Fruit fly (Drosophila melanogaster) whole organism, adult: Measurements from ENCODE around the gene CG15201.

ENCODE experiments used
- CG11617 ChIP-seq: fragments of 200-800 bp; sonication (Bioruptor generic); optimal IDR thresholded peaks from 2 replicates; lab custom pipeline; 2017; ENCODE audit warnings: mild to moderate bottlenecking, missing biosample characterization, missing genetic modification reagents, missing genetic modification characterization
- CG12768 ChIP-seq: fragments of 200-800 bp; sonication (Bioruptor generic); optimal IDR thresholded peaks from 2 replicates; lab custom pipeline; 2017; ENCODE audit warnings: missing biosample characterization, missing genetic modification characterization, mild to moderate bottlenecking, moderate library complexity, missing genetic modification reagents
- CG14711 ChIP-seq: fragments of 200-800 bp; sonication (Bioruptor generic); optimal IDR thresholded peaks from 2 replicates; lab custom pipeline; 2018; ENCODE audit warnings: missing biosample characterization, mild to moderate bottlenecking, missing genetic modification characterization, moderate library complexity
- CG1620 ChIP-seq: fragments of 200-800 bp; sonication (Bioruptor generic); optimal IDR thresholded peaks from 2 replicates; lab custom pipeline; 2016; ENCODE audit warnings: missing biosample characterization, missing genetic modification characterization
- CG33017 ChIP-seq: fragments of 200-800 bp; sonication (Bioruptor generic); optimal IDR thresholded peaks from 2 replicates; lab custom pipeline; 2018; ENCODE audit warnings: missing biosample characterization, mild to moderate bottlenecking, missing genetic modification characterization, moderate library complexity
- CG5204 ChIP-seq: fragments of 200-800 bp; sonication (Bioruptor generic); optimal IDR thresholded peaks from 2 replicates; lab custom pipeline; 2016; ENCODE audit warnings: missing biosample characterization, missing genetic modification characterization
- CG7045 ChIP-seq: fragments of 200-800 bp; sonication (Bioruptor generic); optimal IDR thresholded peaks from 2 replicates; lab custom pipeline; 2017; ENCODE audit warnings: missing biosample characterization, mild to moderate bottlenecking, missing genetic modification characterization
- CG7101 ChIP-seq: fragments of 200-800 bp; sonication (Bioruptor generic); optimal IDR thresholded peaks from 2 replicates; lab custom pipeline; 2018; ENCODE audit warnings: missing biosample characterization, mild to moderate bottlenecking, missing genetic modification characterization, moderate library complexity
- Clk ChIP-seq: fragments of 200-800 bp; sonication (Bioruptor generic); optimal IDR thresholded peaks from 2 replicates; lab custom pipeline; 2017; ENCODE audit warnings: missing biosample characterization, missing genetic modification characterization
- Crg-1 ChIP-seq: fragments of 200-800 bp; sonication (Bioruptor generic); optimal IDR thresholded peaks from 2 replicates; lab custom pipeline; 2016; ENCODE audit warnings: missing biosample characterization, missing genetic modification characterization
- Hr96 ChIP-seq: fragments of 200-800 bp; sonication (Bioruptor generic); optimal IDR thresholded peaks from 2 replicates; lab custom pipeline; 2016; ENCODE audit warnings: missing biosample characterization, missing genetic modification characterization
- Mnt ChIP-seq: fragments of 200-800 bp; sonication (Bioruptor generic); optimal IDR thresholded peaks from 2 replicates; lab custom pipeline; 2016; ENCODE audit warnings: missing biosample characterization, mild to moderate bottlenecking, missing genetic modification characterization
- bab1 ChIP-seq: fragments of 200-800 bp; sonication (Bioruptor generic); optimal IDR thresholded peaks from 3 replicates; lab custom pipeline; 2019; ENCODE audit warnings: missing biosample characterization, mild to moderate bottlenecking, missing genetic modification characterization, moderate library complexity
- cic ChIP-seq: fragments of 200-800 bp; sonication (Bioruptor generic); optimal IDR thresholded peaks from 2 replicates; lab custom pipeline; 2017; ENCODE audit warnings: missing biosample characterization, mild to moderate bottlenecking, missing genetic modification characterization, moderate library complexity
- cnc ChIP-seq, 2 experiments: fragments of >200 bp; optimal IDR thresholded peaks; 2 replicates each; lab custom pipeline; 2017
- kay ChIP-seq: fragments of 200-800 bp; sonication (Bioruptor generic); peaks from one replicate; lab custom pipeline; 2016; ENCODE audit warnings: missing biosample characterization, missing genetic modification characterization, borderline replicate concordance
- ovo ChIP-seq: fragments of 200-800 bp; sonication (Bioruptor generic); optimal IDR thresholded peaks from 2 replicates; lab custom pipeline; 2016; ENCODE audit warnings: missing biosample characterization, missing genetic modification characterization
- pad ChIP-seq: fragments of 200-800 bp; sonication (Bioruptor generic); optimal IDR thresholded peaks from 3 replicates; lab custom pipeline; 2017; ENCODE audit warnings: missing biosample characterization, missing genetic modification characterization, mild to moderate bottlenecking, moderate library complexity, missing genetic modification reagents
- tj ChIP-seq: fragments of 200-800 bp; sonication (Bioruptor generic); optimal IDR thresholded peaks from 3 replicates; lab custom pipeline; 2017; ENCODE audit warnings: missing biosample characterization, mild to moderate bottlenecking, missing genetic modification characterization, moderate library complexity
- toe ChIP-seq: fragments of 200-800 bp; sonication (Bioruptor generic); optimal IDR thresholded peaks from 2 replicates; lab custom pipeline; 2016; ENCODE audit warnings: missing biosample characterization, missing genetic modification characterization

Gene CG15201

dm6 chrX:11147553-11148067 lies 3.7 kb downstream of the CG15201 start:
- TF ChIP-seq tj (GFP tag; lab: Kevin White, UChicago), result peak; percentile 61
- peak; percentile 9 for TF ChIP-seq cic (GFP tag; lab: Kevin White, UChicago)
- TF ChIP-seq CG33017 (tag; lab: Kevin White, UChicago), result no peak
- TF ChIP-seq kay (GFP tag; lab: Kevin White, UChicago), result no peak
- TF ChIP-seq Mnt (GFP tag; lab: Kevin White, UChicago), result peak; percentile 81

DNA sequence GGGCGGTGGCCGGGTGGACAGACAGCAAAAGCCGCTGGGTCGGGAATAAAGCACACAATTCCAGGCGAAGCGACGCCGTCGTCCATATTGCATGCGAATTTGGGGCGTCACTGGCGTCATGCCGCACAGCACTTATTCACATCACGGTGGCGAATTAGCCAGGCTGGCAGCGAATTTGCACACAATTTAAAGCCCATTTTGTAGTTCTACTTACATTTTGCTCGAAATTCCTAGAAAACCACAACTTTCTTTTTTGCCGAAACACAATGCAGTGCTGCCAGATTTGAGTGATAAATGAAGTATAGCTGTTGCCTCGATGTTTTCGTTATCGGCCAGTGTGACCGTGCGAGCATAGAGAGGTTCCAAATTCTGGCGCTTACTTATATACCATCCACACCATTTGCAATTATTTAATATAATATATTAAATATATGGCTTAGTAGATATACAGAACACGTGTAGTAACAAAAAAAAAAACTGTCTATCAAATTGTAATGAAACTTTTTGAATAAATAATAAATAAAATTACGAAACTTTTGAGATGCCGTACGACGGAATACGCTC lies 4.4 kb downstream of the CG15201 start, which contains the start of gene Ran:
Gene Ran, minus strand, starts transcription at position 445 of the 564 bp plus-strand sequence.
- TF ChIP-seq CG7045 (GFP tag; lab: Kevin White, UChicago), result no peak
- TF ChIP-seq CG12768 (GFP tag; lab: Kevin White, UChicago), result no peak
- peak; percentile 53 for TF ChIP-seq bab1

DNA sequence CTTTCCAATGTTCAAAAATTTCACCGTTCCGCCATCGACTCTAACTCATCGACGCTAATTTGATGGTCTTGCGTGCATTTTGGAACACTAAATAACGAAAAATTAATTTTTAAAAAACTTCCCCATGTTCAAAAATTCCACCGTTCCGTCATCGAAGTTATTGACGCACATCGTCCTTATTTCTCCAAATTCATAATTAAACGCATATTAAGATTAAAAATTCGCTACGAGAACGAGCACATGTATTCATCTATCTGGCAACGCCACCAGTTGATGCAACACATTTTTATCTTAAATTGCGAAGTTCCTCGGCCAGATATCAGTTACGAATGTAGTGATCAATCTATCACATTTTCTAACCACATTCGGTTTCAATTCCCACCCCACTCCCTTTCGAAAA lies 5.3 kb downstream of the CG15201 start, which contains the start of gene Lint-1:
Gene Lint-1, plus strand, starts transcription at position 123 of the 400 bp plus-strand sequence.
- TF ChIP-seq CG5204 (GFP tag; lab: Kevin White, UChicago) (peak; percentile 31), cnc (optimal IDR thresholded peaks at IDR 0.05; lab: Kevin White, UChicago) (no peak), Clk (no peak), bab1 (peak; percentile 19), tj (GFP tag; lab: Kevin White, UChicago) (peak; percentile 21), CG33017 (tag; lab: Kevin White, UChicago) (no peak), toe (GFP tag; lab: Kevin White, UChicago) (peak; percentile 37), Mnt (GFP tag; lab: Kevin White, UChicago) (peak; percentile 89), pad (GFP tag; lab: Kevin White, UChicago) (no peak), ovo (GFP tag; lab: Kevin White, UChicago) (peak; percentile 6), kay (GFP tag; lab: Kevin White, UChicago) (no peak), CG1620 (GFP tag; lab: Kevin White, UChicago) (peak; percentile 66), CG7101 (tag; lab: Kevin White, UChicago) (peak; percentile 33)

dm6 chrX:11153413-11153812 lies 9.5 kb downstream of the CG15201 start:
- no peak for TF ChIP-seq ovo (GFP tag; lab: Kevin White, UChicago)
- TF ChIP-seq kay (GFP tag; lab: Kevin White, UChicago), result peak; percentile 49

- TF ChIP-seq CG5204 (GFP tag; lab: Kevin White, UChicago) (peak; percentile 23), tj (GFP tag; lab: Kevin White, UChicago) (no peak), ovo (GFP tag; lab: Kevin White, UChicago) (peak; percentile 21), bab1 (peak; percentile 5), pad (GFP tag; lab: Kevin White, UChicago) (peak; percentile 50), Mnt (GFP tag; lab: Kevin White, UChicago) (peak; percentile 12), CG1620 (GFP tag; lab: Kevin White, UChicago) (peak; percentile 19), cnc (optimal IDR thresholded peaks at IDR 0.05; lab: Kevin White, UChicago) (no peak), CG14711 (tag; lab: Kevin White, UChicago) (no peak), kay (GFP tag; lab: Kevin White, UChicago) (peak; percentile 73), CG7101 (tag; lab: Kevin White, UChicago) (peak; percentile 23)
These were observed 10.0 kb downstream of the CG15201 start, which contains the start of the genes rtv and Dlic for dm6 chrX:11153826-11154510. rtv (minus strand) TSS chrX:11153990. Dlic (plus strand) TSS chrX:11154421.

DNA sequence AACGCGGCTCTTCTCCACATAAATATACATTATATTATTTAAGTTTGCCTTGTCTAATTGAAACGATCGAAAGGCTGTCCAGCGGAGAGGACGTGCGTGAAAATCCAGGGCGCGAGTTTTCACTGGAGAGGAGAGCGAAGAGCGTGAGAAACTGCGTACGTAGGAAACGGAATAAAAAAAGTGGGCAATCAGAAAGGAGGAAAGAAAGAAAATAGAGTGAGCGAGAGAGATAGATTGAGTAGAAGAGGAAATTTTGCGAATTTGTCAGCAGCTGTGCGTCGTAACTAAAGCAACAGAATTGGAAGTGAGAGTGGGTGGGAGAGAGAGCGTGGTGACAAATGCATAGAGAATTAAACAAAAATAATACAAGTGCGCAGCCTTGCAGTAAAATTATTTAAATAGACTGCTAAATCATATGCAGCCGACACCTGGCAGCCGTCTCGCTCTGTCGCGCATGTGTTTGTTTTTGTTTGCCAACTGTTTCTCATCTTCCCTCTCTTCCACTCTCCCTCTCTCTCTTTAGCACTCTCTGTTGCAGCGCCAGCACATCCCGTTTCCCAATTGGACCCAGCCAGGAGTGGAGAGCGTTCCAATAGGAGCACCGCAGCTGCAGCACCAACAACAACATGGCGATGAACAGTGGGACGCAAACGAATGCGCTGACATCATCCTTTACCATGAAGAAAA lies 10.7 kb downstream of the CG15201 start:
- TF ChIP-seq Hr96 (GFP tag; lab: Kevin White, UChicago) (no peak), Crg-1 (GFP tag; lab: Kevin White, UChicago) (peak; percentile 37), CG11617 (no peak), cic (GFP tag; lab: Kevin White, UChicago) (peak; percentile 14), CG7101 (tag; lab: Kevin White, UChicago) (peak; percentile 2), CG33017 (tag; lab: Kevin White, UChicago) (no peak), kay (GFP tag; lab: Kevin White, UChicago) (no peak), CG12768 (GFP tag; lab: Kevin White, UChicago) (no peak), tj (GFP tag; lab: Kevin White, UChicago) (peak; percentile 57), pad (GFP tag; lab: Kevin White, UChicago) (peak; percentile 23), Mnt (GFP tag; lab: Kevin White, UChicago) (peak; percentile 44)
